Worm (Caenorhabditis elegans) whole organism, L4 larva: ENCODE measurements around the gene T05A12.4.

Source experiments
- F49E8.2 ChIP-seq: sonication (generic microtip); optimal IDR thresholded peaks from 2 replicates; lab custom pipeline; 2016; ENCODE audit warnings: missing compliant biosample characterization, mild to moderate bottlenecking, missing genetic modification characterization, borderline replicate concordance
- aly-2 ChIP-seq: sonication (generic microtip); optimal IDR thresholded peaks from 2 replicates; lab custom pipeline; 2018; ENCODE audit warnings: missing biosample characterization, missing genetic modification characterization
- ceh-20 ChIP-seq: fragments of 200-800 bp; sonication (Bioruptor generic); IDR thresholded peaks from 2 replicates; pipeline ENCODE4 v1.3.6; 2022; ENCODE audit warnings: missing genetic modification reagents, missing genetic modification characterization, missing compliant biosample characterization
- dmd-6 ChIP-seq: fragments of 200-800 bp; sonication (Bioruptor generic); IDR thresholded peaks from 2 replicates; pipeline ENCODE4 v1.3.6; 2022; ENCODE audit warnings: missing genetic modification reagents, missing genetic modification characterization, missing compliant biosample characterization
- dpl-1 ChIP-seq: fragments of 150-350 bp; optimal IDR thresholded peaks from 2 replicates; lab custom pipeline; 2014; ENCODE audit warnings: missing biosample characterization, missing genetic modification reagents, missing genetic modification characterization
- egl-43 ChIP-seq: fragments of 200-800 bp; sonication (Bioruptor generic); IDR thresholded peaks from 2 replicates; pipeline ENCODE4 v1.3.6; 2022; ENCODE audit warnings: missing genetic modification reagents, missing genetic modification characterization, missing compliant biosample characterization
- fkh-10 ChIP-seq: fragments of 150-350 bp; optimal IDR thresholded peaks from 2 replicates; lab custom pipeline; 2014; ENCODE audit warnings: missing biosample characterization, missing genetic modification reagents, missing genetic modification characterization
- fos-1 ChIP-seq: fragments of 150-350 bp; optimal IDR thresholded peaks from 2 replicates; lab custom pipeline; 2014; ENCODE audit warnings: missing biosample characterization, missing genetic modification characterization
- lin-13 ChIP-seq: fragments of 150-350 bp; optimal IDR thresholded peaks from 2 replicates; lab custom pipeline; 2014; ENCODE audit warnings: missing biosample characterization, missing genetic modification reagents, missing genetic modification characterization
- lin-39 ChIP-seq: fragments of 150-350 bp; optimal IDR thresholded peaks from 2 replicates; lab custom pipeline; 2014; ENCODE audit warnings: missing biosample characterization, missing genetic modification reagents, missing genetic modification characterization
- nhr-28 ChIP-seq: fragments of 150-350 bp; optimal IDR thresholded peaks from 2 replicates; lab custom pipeline; 2014; ENCODE audit warnings: missing biosample characterization, missing genetic modification characterization
- nhr-42 ChIP-seq: fragments of 200-800 bp; sonication (Bioruptor generic); IDR thresholded peaks from 2 replicates; pipeline ENCODE4 v1.3.6; 2022; ENCODE audit warnings: missing genetic modification characterization, missing compliant biosample characterization
- snpc-4 ChIP-seq: fragments of 150-350 bp; optimal IDR thresholded peaks from 2 replicates; lab custom pipeline; 2014; ENCODE audit warnings: missing biosample characterization, missing genetic modification characterization
- ztf-7 ChIP-seq: fragments of 150-350 bp; optimal IDR thresholded peaks from 2 replicates; lab custom pipeline; 2014; ENCODE audit warnings: missing biosample characterization, missing genetic modification characterization

- TF ChIP-seq F49E8.2 (tag; lab: Kevin White, UChicago), result no peak
- no peak for TF ChIP-seq ztf-7 (tag; lab: Kevin White, UChicago)
- TF ChIP-seq dpl-1, result no peak
- no peak for TF ChIP-seq lin-39 (tag; lab: Kevin White, UChicago)
- TF ChIP-seq snpc-4 (tag; lab: Kevin White, UChicago), result no peak
- TF ChIP-seq dmd-6, result no peak
- no peak for TF ChIP-seq lin-13
- no peak for TF ChIP-seq fkh-10
- TF ChIP-seq nhr-42 (GFP tag; lab: Robert Waterston, UW), result no peak
- TF ChIP-seq egl-43 (GFP tag; lab: Robert Waterston, UW), result no peak
- no peak for TF ChIP-seq nhr-28 (tag; lab: Kevin White, UChicago)
- no peak for TF ChIP-seq ceh-20 (GFP tag; lab: Robert Waterston, UW)
- TF ChIP-seq fos-1 (tag; lab: Kevin White, UChicago), result no peak
- no peak for TF ChIP-seq aly-2 (tag; lab: Kevin White, UChicago)
Observed at ce11 chrIV:6905428-6905827, 17.7 kb downstream of the T05A12.4 start.
